Worm (Caenorhabditis elegans) whole organism, mixed stage, embryonic: ENCODE results near the gene syd-9.

ENCODE experiments used
- nhr-237 ChIP-seq: fragments of 150-350 bp; optimal IDR thresholded peaks from 2 replicates; lab custom pipeline; 2014; ENCODE audit warnings: missing biosample characterization, missing genetic modification characterization
- pha-4 ChIP-seq: fragments of 150-350 bp; optimal IDR thresholded peaks from 2 replicates; lab custom pipeline; 2018; ENCODE audit warnings: missing biosample characterization, missing genetic modification reagents, missing genetic modification characterization
- snpc-4 ChIP-seq: fragments of 150-350 bp; optimal IDR thresholded peaks from 2 replicates; lab custom pipeline; 2014; ENCODE audit warnings: missing biosample characterization, missing genetic modification characterization
- unc-62 ChIP-seq: fragments of 150-350 bp; optimal IDR thresholded peaks from 2 replicates; lab custom pipeline; 2014; ENCODE audit warnings: missing biosample characterization, missing genetic modification reagents, missing genetic modification characterization
- ztf-11 ChIP-seq: fragments of 150-350 bp; optimal IDR thresholded peaks from 2 replicates; lab custom pipeline; 2014; ENCODE audit warnings: missing biosample characterization, missing genetic modification characterization

- TF ChIP-seq unc-62 (GFP tag; lab: Kevin White, UChicago): no peak
- TF ChIP-seq snpc-4 (tag; lab: Kevin White, UChicago): no peak
- TF ChIP-seq nhr-237 (tag; lab: Kevin White, UChicago): no peak
- no peak for TF ChIP-seq pha-4 (tag; lab: Kevin White, UChicago)
- no peak for TF ChIP-seq ztf-11 (tag; lab: Kevin White, UChicago)
These were observed 51.1 kb downstream of the syd-9 start for ce11 chrX:7268965-7269364.
